Fruit fly (Drosophila melanogaster) whole organism, adult: ENCODE measurements around the gene MED6.

Source experiments
- CG12768 ChIP-seq: fragments of 200-800 bp; sonication (Bioruptor generic); optimal IDR thresholded peaks from 2 replicates; lab custom pipeline; 2017; ENCODE audit warnings: missing biosample characterization, missing genetic modification characterization, mild to moderate bottlenecking, moderate library complexity, missing genetic modification reagents
- CG1620 ChIP-seq: fragments of 200-800 bp; sonication (Bioruptor generic); optimal IDR thresholded peaks from 2 replicates; lab custom pipeline; 2016; ENCODE audit warnings: missing biosample characterization, missing genetic modification characterization
- CG33017 ChIP-seq: fragments of 200-800 bp; sonication (Bioruptor generic); optimal IDR thresholded peaks from 2 replicates; lab custom pipeline; 2018; ENCODE audit warnings: missing biosample characterization, mild to moderate bottlenecking, missing genetic modification characterization, moderate library complexity
- CG5204 ChIP-seq: fragments of 200-800 bp; sonication (Bioruptor generic); optimal IDR thresholded peaks from 2 replicates; lab custom pipeline; 2016; ENCODE audit warnings: missing biosample characterization, missing genetic modification characterization
- CG7045 ChIP-seq: fragments of 200-800 bp; sonication (Bioruptor generic); optimal IDR thresholded peaks from 2 replicates; lab custom pipeline; 2017; ENCODE audit warnings: missing biosample characterization, mild to moderate bottlenecking, missing genetic modification characterization
- CG7101 ChIP-seq: fragments of 200-800 bp; sonication (Bioruptor generic); optimal IDR thresholded peaks from 2 replicates; lab custom pipeline; 2018; ENCODE audit warnings: missing biosample characterization, mild to moderate bottlenecking, missing genetic modification characterization, moderate library complexity
- Mnt ChIP-seq: fragments of 200-800 bp; sonication (Bioruptor generic); optimal IDR thresholded peaks from 2 replicates; lab custom pipeline; 2016; ENCODE audit warnings: missing biosample characterization, mild to moderate bottlenecking, missing genetic modification characterization
- bab1 ChIP-seq: fragments of 200-800 bp; sonication (Bioruptor generic); optimal IDR thresholded peaks from 3 replicates; lab custom pipeline; 2019; ENCODE audit warnings: missing biosample characterization, mild to moderate bottlenecking, missing genetic modification characterization, moderate library complexity
- kay ChIP-seq: fragments of 200-800 bp; sonication (Bioruptor generic); peaks from one replicate; lab custom pipeline; 2016; ENCODE audit warnings: missing biosample characterization, missing genetic modification characterization, borderline replicate concordance
- pad ChIP-seq: fragments of 200-800 bp; sonication (Bioruptor generic); optimal IDR thresholded peaks from 3 replicates; lab custom pipeline; 2017; ENCODE audit warnings: missing biosample characterization, missing genetic modification characterization, mild to moderate bottlenecking, moderate library complexity, missing genetic modification reagents

dm6 chr3R:9768884-9769283 lies at the start of gene MED6:
- no peak for TF ChIP-seq kay
- TF ChIP-seq CG12768 = no peak
- no peak for TF ChIP-seq CG7045 (GFP tag; lab: Kevin White, UChicago)
- TF ChIP-seq CG7101 (tag; lab: Kevin White, UChicago) = no peak
- no peak for TF ChIP-seq CG33017
- TF ChIP-seq bab1 (GFP tag; lab: Kevin White, UChicago) = no peak
- no peak for TF ChIP-seq CG1620 (GFP tag; lab: Kevin White, UChicago)
- no peak for TF ChIP-seq Mnt (GFP tag; lab: Kevin White, UChicago)
- no peak for TF ChIP-seq pad (GFP tag; lab: Kevin White, UChicago)
- TF ChIP-seq CG5204 = no peak
